Worm (Caenorhabditis elegans) whole organism, L4/young adult: Measurements from ENCODE around the gene mpz-6.

Experiments used
- W03F9.2 ChIP-seq: fragments of 150-350 bp; optimal IDR thresholded peaks from 2 replicates; lab custom pipeline; 2014; ENCODE audit warnings: missing biosample characterization, missing genetic modification characterization
- dao-5 ChIP-seq: sonication (generic microtip); optimal IDR thresholded peaks from 2 replicates; lab custom pipeline; 2016; ENCODE audit warnings: missing genotype, missing genetic modification characterization, moderate library complexity, missing compliant biosample characterization

- TF ChIP-seq dao-5, result no peak
- TF ChIP-seq W03F9.2 (tag; lab: Kevin White, UChicago), result no peak
These were observed 26.7 kb upstream of the mpz-6 start, which contains the start of gene kin-15 for ce11 chrII:9433609-9434008.
